Worm (Caenorhabditis elegans): Measurements from ENCODE around the gene lpl-1.

Gene lpl-1

DNA sequence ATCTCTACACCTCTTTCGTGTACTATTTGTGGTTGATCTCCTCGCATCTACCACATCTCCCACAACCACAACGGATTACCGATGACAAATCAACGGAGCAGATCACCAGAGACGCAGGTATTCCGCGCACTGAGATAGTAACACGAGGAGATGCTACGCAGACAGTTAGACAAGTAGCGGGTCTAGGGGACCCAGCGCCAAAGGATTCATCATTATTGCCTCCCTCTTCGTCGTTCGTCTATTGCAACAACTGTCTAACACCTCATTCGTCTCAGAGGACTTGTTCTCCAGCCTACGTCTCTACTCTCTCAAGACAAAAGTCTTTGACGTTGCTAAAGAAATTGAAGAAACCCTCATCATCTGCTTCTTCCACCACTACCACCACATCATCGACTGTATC lies 27.7 kb upstream of the lpl-1 start:
- TF ChIP-seq Y56A3A.18 (GFP tag; IDR thresholded peaks at IDR 0.05) (no peak), ztf-3 (GFP tag; optimal IDR thresholded peaks at IDR 0.05) (no peak), cebp-1 (GFP tag; IDR thresholded peaks at IDR 0.05) (no peak), cebp-1 (tag; optimal IDR thresholded peaks at IDR 0.05) (no peak), attf-5 (GFP tag; optimal IDR thresholded peaks at IDR 0.05) (peak; percentile 8), madf-3 (GFP tag; IDR thresholded peaks at IDR 0.05) (no peak), mel-28 (tag; optimal IDR thresholded peaks at IDR 0.05; ENCODE audit: borderline replicate concordance) (no peak), mcd-1 (GFP tag; IDR thresholded peaks at IDR 0.05) (0 out of 2 replicates have a peak, but pooled peaks have one; percentile 20), snpc-3.4 (tag; optimal IDR thresholded peaks at IDR 0.05) (no peak), hmg-1.2 (GFP tag; IDR thresholded peaks at IDR 0.05) (peak; percentile 50; the same call in 1 of the 2 replicates), ztf-28 (GFP tag; IDR thresholded peaks at IDR 0.05) (no peak), lin-40 (tag; optimal IDR thresholded peaks at IDR 0.05) (peak; percentile 16)

DNA sequence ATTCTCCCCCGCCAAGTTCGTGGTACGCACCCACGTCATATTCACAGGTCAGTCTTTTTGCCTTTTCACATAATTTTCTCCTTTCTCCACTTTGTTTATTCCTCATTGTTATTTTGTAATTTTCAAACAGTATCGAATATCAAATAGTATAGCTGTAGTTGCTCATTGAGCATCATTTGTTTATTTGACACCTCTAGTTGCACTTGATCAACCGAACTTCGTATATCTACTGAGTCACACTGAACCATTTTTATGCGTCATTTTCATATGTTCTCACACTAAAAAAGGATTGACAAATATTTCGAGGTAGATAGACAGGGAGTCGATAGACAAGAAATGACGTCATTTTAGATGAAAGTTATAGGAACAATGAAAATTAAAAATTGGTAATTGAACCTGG lies 26.4 kb upstream of the lpl-1 start:
- TF ChIP-seq atf-7 (tag; optimal IDR thresholded peaks at IDR 0.05) (no peak), F57C9.4 (tag; optimal IDR thresholded peaks at IDR 0.05) (no peak), ceh-79 (tag; optimal IDR thresholded peaks at IDR 0.05) (no peak), snpc-1.3 (tag; optimal IDR thresholded peaks at IDR 0.05; ENCODE audit: insufficient read depth) (no peak), dpff-1 (tag; optimal IDR thresholded peaks at IDR 0.05) (no peak), D2030.7 (GFP tag; IDR thresholded peaks at IDR 0.05) (no peak), ztf-28 (GFP tag; IDR thresholded peaks at IDR 0.05) (no peak), F55B11.4 (tag; optimal IDR thresholded peaks at IDR 0.05; ENCODE audit: borderline replicate concordance, insufficient read depth) (no peak), gei-17 (GFP tag; optimal IDR thresholded peaks at IDR 0.05) (no peak), rpc-1 (optimal IDR thresholded peaks at IDR 0.05) (no peak), rpc-1 (tag; optimal IDR thresholded peaks at IDR 0.05) (no peak), hmg-20 (GFP tag; IDR thresholded peaks at IDR 0.05) (no peak), tbp1 (GFP tag; optimal IDR thresholded peaks at IDR 0.05) (no peak), snpc-4 (GFP tag; optimal IDR thresholded peaks at IDR 0.05) (no peak), snpc-4 (tag; optimal IDR thresholded peaks at IDR 0.05) (no peak), F57A8.1 (GFP tag; optimal IDR thresholded peaks at IDR 0.05) (no peak), mel-28 (tag; optimal IDR thresholded peaks at IDR 0.05; ENCODE audit: borderline replicate concordance) (no peak)

DNA sequence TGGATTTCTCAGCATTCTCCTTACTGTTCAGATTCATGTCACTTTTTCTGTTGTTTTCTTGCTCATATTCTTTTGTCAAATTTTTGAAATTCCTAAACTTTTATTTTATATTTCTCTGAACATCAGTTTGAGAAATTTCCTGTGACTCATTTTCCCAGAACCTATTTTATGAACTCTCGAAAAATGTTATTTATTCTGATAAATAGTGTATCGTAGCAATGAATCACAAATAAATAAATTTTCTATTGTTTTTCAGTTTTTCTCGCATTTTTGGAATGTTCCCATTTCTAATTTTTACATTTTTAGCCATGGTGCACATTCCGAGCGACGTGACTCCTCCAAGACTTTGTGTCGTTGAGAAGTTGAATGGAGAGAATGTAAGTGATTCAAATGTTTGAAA lies 25.0 kb upstream of the lpl-1 start, which contains the start of gene nrfl-1:
Gene nrfl-1, plus strand, starts transcription at position 301 of the 400 bp plus-strand sequence.
- TF ChIP-seq sea-2 (GFP tag; IDR thresholded peaks at IDR 0.05) (no peak), chd-7 (tag; optimal IDR thresholded peaks at IDR 0.05) (no peak), lin-54 (GFP tag; optimal IDR thresholded peaks at IDR 0.05) (no peak), nfya-2 (GFP tag; IDR thresholded peaks at IDR 0.05) (no peak), rec-8 (tag; optimal IDR thresholded peaks at IDR 0.05) (no peak), mxl-1 (tag; optimal IDR thresholded peaks at IDR 0.05) (no peak), ztf-25 (GFP tag; IDR thresholded peaks at IDR 0.05) (no peak), cebp-2 (GFP tag; IDR thresholded peaks at IDR 0.05) (no peak), F39B2.1 (GFP tag; IDR thresholded peaks at IDR 0.05) (no peak), F23B12.7 (tag; optimal IDR thresholded peaks at IDR 0.05; ENCODE audit: insufficient read depth) (no peak)

All from whole organism, young adult.